Fruit fly (Drosophila melanogaster) whole organism, wandering third instar larva: ENCODE results near the gene CG34447.

ENCODE experiments used
- Abd-B ChIP-seq: fragments of >200 bp; optimal IDR thresholded peaks from 2 replicates; lab custom pipeline; 2017; ENCODE audit warnings: missing biosample characterization, missing genetic modification characterization
- CG32264 ChIP-seq: fragments of 200-800 bp; sonication (Bioruptor generic); optimal IDR thresholded peaks from 2 replicates; lab custom pipeline; 2016; ENCODE audit warnings: missing biosample characterization, missing genetic modification characterization
- CG9705 ChIP-seq: fragments of 200-800 bp; sonication (Bioruptor generic); optimal IDR thresholded peaks from 2 replicates; lab custom pipeline; 2018; ENCODE audit warnings: missing biosample characterization, mild to moderate bottlenecking, missing genetic modification characterization
- CrebA ChIP-seq: fragments of 200-800 bp; sonication (Bioruptor generic); optimal IDR thresholded peaks from 2 replicates; lab custom pipeline; 2016; ENCODE audit warnings: missing biosample characterization, mild to moderate bottlenecking, missing genetic modification characterization, borderline replicate concordance
- Dfd ChIP-seq: fragments of >200 bp; optimal IDR thresholded peaks from 2 replicates; lab custom pipeline; 2017; ENCODE audit warnings: missing biosample characterization, missing genetic modification characterization
- GATAd ChIP-seq: sonication (Bioruptor generic); optimal IDR thresholded peaks from 2 replicates; lab custom pipeline; 2016; ENCODE audit warnings: missing biosample characterization, missing genetic modification characterization
- Hnf4 ChIP-seq: fragments of 200-800 bp; sonication (Bioruptor generic); optimal IDR thresholded peaks from 2 replicates; lab custom pipeline; 2016; ENCODE audit warnings: missing biosample characterization, mild to moderate bottlenecking, missing genetic modification characterization
- Hr78 ChIP-seq: fragments of >200 bp; optimal IDR thresholded peaks from 2 replicates; lab custom pipeline; 2017; ENCODE audit warnings: missing biosample characterization, missing genetic modification characterization
- Hr83 ChIP-seq: fragments of 200-300 bp; sonication (Bioruptor generic); optimal IDR thresholded peaks from 2 replicates; lab custom pipeline; 2016; ENCODE audit warnings: missing biosample characterization, mild to moderate bottlenecking, missing genetic modification characterization, moderate library complexity; ENCODE audit not compliant: poor library complexity, severe bottlenecking
- Mio ChIP-seq: sonication (Bioruptor generic); optimal IDR thresholded peaks from 2 replicates; lab custom pipeline; 2016; ENCODE audit warnings: missing biosample characterization, missing genetic modification characterization
- Myc ChIP-seq: fragments of >200 bp; optimal IDR thresholded peaks from 2 replicates; lab custom pipeline; 2017
- N ChIP-seq: fragments of >200 bp; optimal IDR thresholded peaks from 2 replicates; lab custom pipeline; 2018; ENCODE audit warnings: missing biosample characterization, missing external identifiers, missing genetic modification characterization
- Sp1 ChIP-seq: fragments of 200-800 bp; sonication (Bioruptor generic); optimal IDR thresholded peaks from 3 replicates; lab custom pipeline; 2019; ENCODE audit warnings: missing biosample characterization, mild to moderate bottlenecking, missing genetic modification characterization, moderate library complexity
- Vsx2 ChIP-seq: fragments of 200-300, 225-300 bp; sonication (Bioruptor generic); optimal IDR thresholded peaks from 2 replicates; lab custom pipeline; 2018; ENCODE audit warnings: missing biosample characterization, missing genetic modification characterization; ENCODE audit not compliant: partially characterized antibody
- br ChIP-seq: fragments of 200-800 bp; sonication (Bioruptor generic); optimal IDR thresholded peaks from 2 replicates; lab custom pipeline; 2016; ENCODE audit warnings: missing biosample characterization, missing genetic modification characterization
- dmrt93B ChIP-seq: fragments of 200-800 bp; sonication (Bioruptor generic); optimal IDR thresholded peaks from 2 replicates; lab custom pipeline; 2018; ENCODE audit warnings: missing biosample characterization, mild to moderate bottlenecking, missing genetic modification characterization
- dsf ChIP-seq: sonication (Bioruptor generic); optimal IDR thresholded peaks from 2 replicates; lab custom pipeline; 2016; ENCODE audit warnings: missing biosample characterization, missing genetic modification characterization, borderline replicate concordance
- ey ChIP-seq: fragments of 200-800 bp; sonication (Bioruptor generic); optimal IDR thresholded peaks from 2 replicates; lab custom pipeline; 2016; ENCODE audit warnings: missing biosample characterization, missing genetic modification characterization
- foxo ChIP-seq, 2 experiments: fragments of 200-800 bp; sonication (Bioruptor generic); optimal IDR thresholded peaks; 2 replicates in 1 of 2; 3 replicates in 1 of 2; lab custom pipeline; 2016 to 2017; ENCODE audit warnings: missing biosample characterization in 2 of 2, missing genetic modification characterization in 2 of 2
- h ChIP-seq: fragments of 200-800 bp; sonication (Bioruptor generic); optimal IDR thresholded peaks from 3 replicates; lab custom pipeline; 2016; ENCODE audit warnings: missing biosample characterization, mild to moderate bottlenecking, missing genetic modification characterization
- jim ChIP-seq: fragments of 175-275, 200-325 bp; sonication (Bioruptor generic); optimal IDR thresholded peaks from 2 replicates; lab custom pipeline; 2016; ENCODE audit warnings: missing biosample characterization, mild to moderate bottlenecking, missing genetic modification characterization
- lola ChIP-seq: fragments of >200 bp; optimal IDR thresholded peaks from 2 replicates; lab custom pipeline; 2017; ENCODE audit warnings: missing biosample characterization, missing genetic modification characterization
- pan ChIP-seq: fragments of >200 bp; optimal IDR thresholded peaks from 2 replicates; lab custom pipeline; 2017
- psq ChIP-seq: fragments of 200-800 bp; sonication (Bioruptor generic); optimal IDR thresholded peaks from 3 replicates; lab custom pipeline; 2017; ENCODE audit warnings: missing biosample characterization, mild to moderate bottlenecking, missing genetic modification characterization, moderate library complexity
- rgr ChIP-seq: fragments of 200-800 bp; sonication (Bioruptor generic); optimal IDR thresholded peaks from 3 replicates; lab custom pipeline; 2016; ENCODE audit warnings: missing biosample characterization, mild to moderate bottlenecking, missing genetic modification characterization
- sage ChIP-seq: fragments of 200-800 bp; sonication (Bioruptor generic); optimal IDR thresholded peaks from 2 replicates; lab custom pipeline; 2016; ENCODE audit warnings: missing biosample characterization, mild to moderate bottlenecking, missing genetic modification characterization
- sv ChIP-seq: fragments of 200-800 bp; sonication (Bioruptor generic); optimal IDR thresholded peaks from 3 replicates; lab custom pipeline; 2016; ENCODE audit warnings: missing biosample characterization, missing genetic modification characterization
- tai ChIP-seq: sonication (Bioruptor generic); optimal IDR thresholded peaks from 2 replicates; lab custom pipeline; 2016; ENCODE audit warnings: missing biosample characterization, missing genetic modification characterization
- usp ChIP-seq: fragments of >200 bp; optimal IDR thresholded peaks from 2 replicates; lab custom pipeline; 2017; ENCODE audit warnings: missing biosample characterization, missing genetic modification characterization
- woc ChIP-seq: sonication (Bioruptor generic); optimal IDR thresholded peaks from 2 replicates; lab custom pipeline; 2016; ENCODE audit warnings: missing biosample characterization, mild to moderate bottlenecking, missing genetic modification characterization

CG34447 gene

DNA sequence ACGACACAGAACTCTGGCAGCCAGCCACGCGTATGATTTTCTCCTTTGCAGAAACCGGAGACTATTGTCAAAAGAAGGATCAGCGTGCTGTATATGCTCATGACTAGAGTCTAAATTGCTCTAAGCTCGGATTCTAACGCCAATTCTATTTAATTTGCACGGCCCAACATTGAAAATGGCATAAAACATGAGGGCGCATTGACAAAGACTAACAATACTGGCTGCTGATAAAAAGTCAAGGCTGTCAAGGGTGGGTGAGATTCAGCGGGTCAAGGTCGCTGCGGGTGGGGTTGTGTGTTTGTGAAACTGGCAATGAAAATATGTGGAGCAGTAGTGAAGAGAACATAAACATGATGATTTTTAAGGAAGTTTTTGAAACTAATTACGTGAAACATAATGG, 1.9 kb downstream of the CG34447 start, which contains the start of gene CG34448:
Gene CG34448, minus strand, starts transcription at position 101 of the 400 bp plus-strand sequence.
- TF ChIP-seq CG9705 (GFP tag; lab: Kevin White, UChicago) = no peak
- no peak for TF ChIP-seq ey (GFP tag; lab: Kevin White, UChicago)
- TF ChIP-seq tai = no peak
- no peak for TF ChIP-seq foxo (GFP tag; optimal IDR thresholded peaks at IDR 0.05; lab: Kevin White, UChicago)
- no peak for TF ChIP-seq Vsx2 (GFP tag; lab: Kevin White, UChicago)
- TF ChIP-seq Myc = no peak
- TF ChIP-seq psq = no peak
- TF ChIP-seq lola = no peak
- TF ChIP-seq dsf (GFP tag; lab: Kevin White, UChicago) = no peak
- TF ChIP-seq rgr = no peak

DNA sequence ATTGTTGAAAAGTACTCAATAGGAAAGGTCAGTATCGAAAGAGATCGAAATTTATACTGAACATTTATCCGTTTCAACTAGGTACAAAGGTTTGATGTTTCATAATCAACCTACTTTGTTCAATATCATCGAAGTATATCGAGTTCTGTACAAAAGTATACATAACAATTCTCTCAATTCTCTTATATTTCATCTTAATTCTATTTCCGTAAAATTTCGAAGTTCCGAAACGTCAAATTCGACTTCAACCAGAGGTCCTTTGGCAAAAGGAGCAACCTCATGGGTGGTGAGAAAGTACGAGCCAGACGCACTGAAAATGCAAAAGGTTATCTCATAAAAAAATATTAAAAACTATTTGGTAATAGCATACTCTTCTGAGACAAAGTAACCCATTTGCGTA, 3.2 kb downstream of the CG34447 start, which contains the start of gene CG31948:
Gene CG31948, minus strand, starts transcription at position 101 of the 400 bp plus-strand sequence.
- TF ChIP-seq woc (no peak), dmrt93B (GFP tag; lab: Kevin White, UChicago) (no peak)

DNA sequence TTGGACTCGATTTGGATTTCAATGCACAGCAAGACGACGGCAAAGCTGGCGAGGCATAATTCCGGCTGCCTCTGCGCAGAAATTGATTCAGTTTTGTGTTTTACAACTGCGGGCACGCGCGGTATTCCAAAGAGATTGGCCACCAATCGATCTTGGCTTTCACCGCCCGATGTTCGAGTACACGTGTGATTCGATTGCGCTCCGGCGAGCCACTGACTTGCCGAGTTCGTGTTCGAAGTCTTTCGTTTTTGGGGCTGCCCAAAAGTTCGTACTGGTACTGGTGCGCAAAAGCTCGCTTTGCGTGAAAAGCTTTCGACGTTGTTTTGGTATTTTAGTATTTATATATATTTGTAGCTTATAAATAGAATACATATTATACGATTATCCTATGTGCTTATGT, 4.7 kb downstream of the CG34447 start, which contains the start of gene CG18641:
Gene CG18641, minus strand, starts transcription at position 214 of the 400 bp plus-strand sequence.
- TF ChIP-seq usp (GFP tag; lab: Kevin White, UChicago) (no peak), br (GFP tag; lab: Kevin White, UChicago) (no peak), CG9705 (GFP tag; lab: Kevin White, UChicago) (no peak), pan (no peak), Mio (GFP tag; lab: Kevin White, UChicago) (no peak), tai (no peak), sv (GFP tag; lab: Kevin White, UChicago) (no peak), rgr (no peak), psq (no peak), Hr83 (GFP tag; lab: Kevin White, UChicago) (no peak), Sp1 (GFP tag; lab: Kevin White, UChicago) (no peak), CrebA (GFP tag; lab: Kevin White, UChicago) (no peak)

DNA sequence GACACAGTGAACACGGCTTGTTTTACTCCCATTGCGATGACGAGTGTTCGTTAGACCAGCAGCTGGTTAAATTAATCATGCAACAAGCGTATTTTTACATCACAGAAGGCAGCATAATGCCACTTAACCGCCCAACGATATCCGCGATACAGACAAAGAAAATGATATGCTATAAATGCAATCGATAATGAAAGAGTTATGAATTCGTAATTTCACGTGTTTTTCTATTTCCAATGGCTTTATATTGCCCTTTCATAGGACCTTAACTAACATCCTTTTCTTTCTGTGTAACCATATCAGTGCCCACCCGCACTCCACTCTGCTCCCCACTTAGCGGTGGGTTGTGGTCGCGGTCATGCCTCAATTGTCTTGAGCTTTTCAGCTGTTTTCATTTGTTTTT, 6.7 kb downstream of the CG34447 start:
- TF ChIP-seq Vsx2 (GFP tag; lab: Kevin White, UChicago) (no peak), woc (no peak), rgr (no peak), ey (GFP tag; lab: Kevin White, UChicago) (no peak), N (GFP tag; lab: Kevin White, UChicago) (no peak), h (no peak), jim (GFP tag; lab: Kevin White, UChicago) (no peak), Hr78 (GFP tag; lab: Kevin White, UChicago) (no peak), foxo (GFP tag; optimal IDR thresholded peaks at IDR 0.05; lab: Kevin White, UChicago) (no peak), GATAd (GFP tag; lab: Kevin White, UChicago) (no peak), Abd-B (no peak), CG32264 (no peak), Dfd (no peak), sv (GFP tag; lab: Kevin White, UChicago) (no peak)
- TF ChIP-seq, all 38 proteins: peak for 0

DNA sequence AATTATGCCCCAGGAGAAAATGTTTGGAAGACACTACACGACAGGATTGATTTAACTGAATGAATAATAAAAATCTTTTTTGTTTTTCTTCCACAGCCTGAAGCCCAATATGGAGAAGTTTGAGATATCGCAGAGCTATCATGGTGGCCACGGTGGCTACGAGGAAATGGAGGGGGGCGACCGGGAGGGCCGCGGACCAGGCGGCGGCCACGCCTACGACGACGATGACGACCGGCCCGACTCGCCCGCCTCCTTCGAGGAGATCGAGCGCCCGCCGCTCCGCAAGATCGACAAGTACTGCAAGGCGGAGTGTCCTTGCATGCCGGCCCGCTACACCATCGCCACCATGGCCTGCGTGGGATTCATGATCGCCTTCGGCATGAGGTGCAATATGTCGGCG, 15.2 kb downstream of the CG34447 start:
- TF ChIP-seq ey (GFP tag; lab: Kevin White, UChicago) (no peak), Dfd (peak; percentile 98)
- TF ChIP-seq, all 38 proteins: peak for 1

DNA sequence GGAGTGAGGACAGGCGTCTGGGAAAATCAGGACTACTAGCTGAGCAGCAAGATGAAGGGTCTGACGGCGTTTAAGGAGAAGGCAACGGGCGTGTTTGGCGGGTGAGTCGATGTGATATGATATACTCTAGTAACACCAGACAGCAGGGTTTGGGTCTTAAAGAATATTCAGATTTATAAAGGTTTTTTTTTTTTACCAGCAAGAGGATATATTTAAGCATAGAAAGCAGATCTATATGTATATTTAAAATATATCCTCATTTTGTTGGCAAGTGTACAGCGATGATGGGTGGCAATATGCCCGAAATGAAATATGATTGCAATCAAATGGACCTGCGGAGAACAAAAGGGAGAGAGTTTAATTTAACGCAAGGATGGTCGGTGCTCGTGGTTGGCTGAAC, 17.6 kb downstream of the CG34447 start:
- TF ChIP-seq Vsx2 (GFP tag; lab: Kevin White, UChicago) (no peak), sage (GFP tag; lab: Kevin White, UChicago) (no peak), Abd-B (no peak), sv (GFP tag; lab: Kevin White, UChicago) (no peak), foxo (GFP tag; optimal IDR thresholded peaks at IDR 0.05; lab: Kevin White, UChicago) (peak in 1 of 2 experiments; percentile 13), Hr83 (GFP tag; lab: Kevin White, UChicago) (no peak), Hnf4 (GFP tag; lab: Kevin White, UChicago) (no peak)
